Fruit fly (Drosophila melanogaster) whole organism, adult: ENCODE measurements around the gene CG42536.

Experiments used
- CG12768 ChIP-seq: fragments of 200-800 bp; sonication (Bioruptor generic); optimal IDR thresholded peaks from 2 replicates; lab custom pipeline; 2017; ENCODE audit warnings: missing biosample characterization, missing genetic modification characterization, mild to moderate bottlenecking, moderate library complexity, missing genetic modification reagents
- kay ChIP-seq: fragments of 200-800 bp; sonication (Bioruptor generic); peaks from one replicate; lab custom pipeline; 2016; ENCODE audit warnings: missing biosample characterization, missing genetic modification characterization, borderline replicate concordance

dm6 chr3L:10678545-10679067, 48.7 kb upstream of the CG42536 start:
- peak; percentile 89 for TF ChIP-seq CG12768 (GFP tag; lab: Kevin White, UChicago)
- TF ChIP-seq kay: no peak
